Fruit fly (Drosophila melanogaster) S2 (cell line): Measurements from ENCODE around the gene Ae2.
"Not testable (repeated sequence)": the region's sequence is repeated elsewhere in the genome, so short reads cannot be mapped to it uniquely, and the experiment has no call there.

ENCODE experiments used
- CG8478 ChIP-seq: fragments of >200 bp; optimal IDR thresholded peaks from 2 replicates; lab custom pipeline; 2018
- CTCF ChIP-seq, 2 experiments: fragments of >200 bp; optimal IDR thresholded peaks; 2 replicates each; lab custom pipeline; 2018

Ae2 gene

dm6 chr3L:9797587-9797986, 34.2 kb downstream of the Ae2 start, which contains the start of gene Zasp67:
Zasp67 (minus strand) TSS chr3L:9797687.
- TF ChIP-seq CTCF (optimal IDR thresholded peaks at IDR 0.05; lab: Kevin White, UChicago), result no peak
- no peak for TF ChIP-seq CG8478 (lab: Kevin White, UChicago)

DNA sequence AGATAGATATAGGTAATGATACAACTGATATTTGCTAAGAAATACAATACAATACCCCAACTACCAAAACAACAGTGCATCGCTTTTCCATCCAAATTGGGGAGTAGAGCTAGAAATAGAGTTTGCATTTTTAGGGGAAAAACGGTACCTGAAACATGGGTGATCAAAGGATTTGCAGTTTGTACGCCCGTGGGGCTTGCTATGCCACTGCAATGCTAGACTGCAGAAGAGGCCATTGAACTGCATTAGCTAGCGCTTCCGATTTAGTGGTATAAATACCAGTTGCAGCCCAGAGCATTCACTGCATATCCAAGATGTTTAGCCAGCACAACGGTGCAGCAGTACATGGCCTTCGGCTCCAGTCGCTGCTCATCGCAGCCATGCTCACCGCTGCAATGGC, 34.8 kb downstream of the Ae2 start, which contains the start of gene Ilp1:
Gene Ilp1, plus strand, starts transcription at position 301 of the 400 bp plus-strand sequence.
- TF ChIP-seq CTCF (optimal IDR thresholded peaks at IDR 0.05; lab: Kevin White, UChicago); CG8478 (lab: Kevin White, UChicago): not testable (repeated sequence)

DNA sequence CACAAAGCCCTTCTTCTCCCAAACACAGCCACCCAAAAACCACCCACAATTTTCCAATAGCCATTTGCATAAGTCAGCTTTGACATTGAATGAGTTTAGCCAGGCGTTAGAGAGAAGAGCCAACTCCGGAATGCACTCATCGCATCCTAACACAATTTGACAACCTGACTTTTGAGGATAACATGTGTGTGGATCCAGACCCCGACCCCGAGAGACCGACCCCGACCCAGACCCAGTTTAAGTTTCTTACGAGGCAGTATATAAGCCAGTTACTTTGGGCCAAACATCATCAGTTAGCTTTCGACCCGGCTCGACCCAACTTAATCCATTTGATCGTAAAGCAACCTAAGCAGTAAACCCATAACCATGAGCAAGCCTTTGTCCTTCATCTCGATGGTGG, 36.1 kb downstream of the Ae2 start, which contains the start of gene Ilp2:
Gene Ilp2, plus strand, starts transcription at position 301 of the 400 bp plus-strand sequence.
- TF ChIP-seq CTCF (optimal IDR thresholded peaks at IDR 0.05; lab: Kevin White, UChicago), result no peak
- no peak for TF ChIP-seq CG8478 (lab: Kevin White, UChicago)

dm6 chr3L:9802020-9802419, 38.7 kb downstream of the Ae2 start, which contains the start of gene Ilp3:
Ilp3 (minus strand) TSS chr3L:9802120.
- TF ChIP-seq CG8478 (lab: Kevin White, UChicago), result no peak
- TF ChIP-seq CTCF (optimal IDR thresholded peaks at IDR 0.05; lab: Kevin White, UChicago), result no peak

DNA sequence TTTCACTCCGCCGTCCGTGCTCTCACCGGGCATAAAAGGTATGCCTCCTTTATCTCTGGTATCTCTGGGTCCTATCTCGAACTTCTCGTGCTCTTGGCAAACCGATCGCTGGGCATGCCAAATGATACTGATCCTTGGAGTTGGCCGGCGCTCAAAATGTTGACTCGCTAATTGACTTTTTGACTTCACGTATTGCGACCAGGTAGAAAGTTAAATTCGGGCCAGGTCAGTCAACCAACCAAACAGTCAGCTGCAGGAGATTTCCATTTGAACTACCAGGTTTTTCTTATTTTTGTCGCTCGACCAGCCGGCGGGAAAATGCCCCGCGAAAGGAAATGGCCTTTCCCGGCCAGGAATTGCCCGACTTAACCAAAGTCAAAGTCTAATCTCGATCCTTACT, 40.8 kb downstream of the Ae2 start, which contains the start of gene Ilp4:
Gene Ilp4, minus strand, starts transcription at position 139 of the 400 bp plus-strand sequence.
- no peak for TF ChIP-seq CG8478 (lab: Kevin White, UChicago)
- TF ChIP-seq CTCF (optimal IDR thresholded peaks at IDR 0.05; lab: Kevin White, UChicago), result no peak

DNA sequence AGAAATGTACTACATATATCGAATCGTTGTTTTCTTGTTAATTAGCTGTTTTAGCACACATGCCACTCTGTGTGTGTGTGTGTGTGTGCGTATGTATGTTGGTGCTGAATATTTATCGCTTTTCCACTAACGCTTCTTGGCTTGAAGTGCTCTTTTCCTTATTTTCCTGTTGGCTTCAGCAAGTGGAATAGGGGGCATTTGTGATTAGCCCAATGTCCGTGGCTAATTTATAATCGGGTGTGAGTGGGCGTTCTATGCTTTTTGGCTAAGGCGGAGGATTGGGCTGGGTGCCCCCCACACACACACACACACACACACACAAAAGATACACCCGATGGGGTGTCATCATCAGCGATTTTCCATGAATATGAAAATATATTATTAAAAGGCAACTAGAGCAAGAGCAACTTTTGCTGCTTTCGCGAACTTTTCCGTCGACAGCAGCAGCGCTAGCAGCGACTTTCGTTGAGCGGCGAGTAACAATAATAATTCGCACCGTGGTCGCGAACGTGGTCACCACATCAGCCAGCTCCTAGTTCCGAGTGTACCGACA, 50.1 kb downstream of the Ae2 start, which contains the start of gene CG43897:
Gene CG43897, plus strand, starts transcription at position 503 of the 553 bp plus-strand sequence.
- TF ChIP-seq CTCF (optimal IDR thresholded peaks at IDR 0.05; lab: Kevin White, UChicago) (no peak), CG8478 (lab: Kevin White, UChicago) (no peak)

DNA sequence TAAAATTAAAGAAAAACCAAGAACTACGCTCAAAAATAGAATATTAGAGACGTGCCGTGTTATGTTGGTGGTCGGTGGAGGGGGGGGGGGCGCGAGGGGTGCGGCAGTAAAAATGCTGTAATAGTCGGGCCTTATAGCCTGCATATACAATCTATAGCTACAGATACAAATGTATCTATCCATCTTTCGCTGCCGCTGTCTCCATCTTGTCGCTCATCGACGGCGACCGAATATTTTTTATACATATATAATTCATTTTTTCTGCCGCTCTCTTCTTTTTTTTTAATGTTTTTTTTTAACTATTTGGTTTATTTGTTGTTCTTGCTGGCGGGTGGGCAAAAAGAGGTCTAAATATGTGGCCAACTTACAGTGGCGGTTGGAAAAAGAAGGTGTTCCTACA, 51.3 kb downstream of the Ae2 start:
- no peak for TF ChIP-seq CG8478 (lab: Kevin White, UChicago)
- no peak for TF ChIP-seq CTCF (optimal IDR thresholded peaks at IDR 0.05; lab: Kevin White, UChicago)

DNA sequence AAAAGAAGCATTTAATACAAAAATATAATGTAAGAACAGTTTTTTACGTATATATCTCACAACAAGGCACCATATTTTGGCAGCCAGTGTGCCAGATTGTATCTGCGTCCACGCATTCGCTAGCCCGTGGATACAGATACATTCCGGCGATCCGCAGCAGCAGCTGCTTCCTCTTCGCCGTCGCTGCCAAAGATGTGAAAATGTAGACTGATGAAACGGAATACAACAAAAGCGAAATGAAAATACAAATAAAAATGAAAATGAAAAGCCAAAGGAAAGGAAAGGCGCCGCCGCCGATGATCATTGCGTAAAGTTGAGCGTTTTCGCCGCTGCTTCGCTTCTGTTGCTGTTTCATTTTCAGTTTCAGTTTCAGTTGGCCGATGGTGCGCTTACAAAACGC, 52.4 kb downstream of the Ae2 start:
- TF ChIP-seq CG8478 (lab: Kevin White, UChicago) (no peak), CTCF (optimal IDR thresholded peaks at IDR 0.05; lab: Kevin White, UChicago) (no peak)

DNA sequence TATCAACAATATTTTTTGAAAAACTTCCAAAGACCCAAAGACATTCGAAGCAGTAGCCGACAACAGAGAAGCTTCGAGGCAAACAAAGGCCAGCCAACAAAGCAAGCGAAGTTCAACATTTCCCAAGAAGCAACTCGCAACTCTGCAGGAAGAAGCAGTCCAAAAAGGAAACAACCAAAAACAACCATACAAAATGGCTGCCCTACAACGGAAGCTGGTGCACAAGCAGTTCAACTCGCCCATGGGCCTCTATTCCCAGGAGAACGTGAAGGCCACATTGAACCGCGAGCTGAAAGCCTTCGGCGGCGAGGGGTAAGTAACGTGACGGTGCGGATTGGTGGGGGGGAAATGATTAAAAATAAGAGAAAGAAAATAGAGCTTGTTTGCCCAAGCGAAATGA, 56.9 kb downstream of the Ae2 start:
- TF ChIP-seq CTCF (optimal IDR thresholded peaks at IDR 0.05; lab: Kevin White, UChicago), result no peak

DNA sequence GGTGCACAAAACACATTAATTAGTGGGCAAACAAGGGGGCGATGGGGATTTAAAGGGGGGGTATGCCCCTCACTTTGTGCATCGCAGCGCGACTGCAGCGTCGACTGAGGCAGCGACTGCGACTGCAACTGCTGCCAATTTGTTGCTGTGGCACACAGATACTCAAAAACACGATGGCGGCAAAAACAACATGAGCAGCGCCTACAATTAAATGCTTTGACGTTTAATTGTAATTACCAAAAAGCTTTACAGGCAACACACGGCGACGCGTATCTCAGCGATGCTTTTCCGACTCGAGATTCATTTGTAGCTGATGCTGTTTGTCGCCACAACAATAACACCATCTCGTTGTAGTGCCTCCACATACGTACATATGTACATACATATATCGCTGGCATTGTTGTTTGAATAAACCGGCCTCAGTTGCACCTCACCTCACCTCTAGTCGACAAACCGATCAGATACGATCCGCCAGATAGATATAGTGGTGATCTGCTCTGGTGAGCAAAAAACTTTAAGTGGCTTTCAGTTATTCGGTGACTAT, 57.9 kb downstream of the Ae2 start:
- no peak for TF ChIP-seq CTCF (optimal IDR thresholded peaks at IDR 0.05; lab: Kevin White, UChicago)
- TF ChIP-seq CG8478 (lab: Kevin White, UChicago), result no peak

DNA sequence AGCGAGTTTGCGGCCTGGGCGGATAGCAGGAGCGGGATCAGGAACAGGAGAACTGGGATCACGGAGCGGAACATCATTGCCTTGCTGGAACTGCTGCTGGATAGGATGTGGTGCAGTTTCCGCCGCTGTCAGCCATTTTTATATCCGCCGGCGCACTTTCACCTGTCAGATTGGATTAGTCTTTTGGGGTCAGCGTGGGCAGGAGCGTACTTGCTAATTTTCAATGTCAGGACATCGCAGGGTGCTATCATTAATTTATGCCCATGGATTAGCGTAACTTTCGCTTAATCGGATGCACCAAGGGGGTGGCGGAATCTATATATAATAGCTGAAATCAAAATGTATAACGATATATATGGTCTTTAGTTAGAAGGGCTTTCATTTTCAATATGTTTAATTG, 60.5 kb downstream of the Ae2 start, which contains the start of gene Ilp5:
Gene Ilp5, minus strand, starts transcription at position 101 of the 400 bp plus-strand sequence.
- TF ChIP-seq CG8478 (lab: Kevin White, UChicago), result no peak
- TF ChIP-seq CTCF (optimal IDR thresholded peaks at IDR 0.05; lab: Kevin White, UChicago), result no peak

dm6 chr3L:9824226-9824625, 60.9 kb downstream of the Ae2 start:
- TF ChIP-seq CTCF (optimal IDR thresholded peaks at IDR 0.05; lab: Kevin White, UChicago) (peak in 1 of 2 experiments; percentile 5), CG8478 (lab: Kevin White, UChicago) (no peak)

DNA sequence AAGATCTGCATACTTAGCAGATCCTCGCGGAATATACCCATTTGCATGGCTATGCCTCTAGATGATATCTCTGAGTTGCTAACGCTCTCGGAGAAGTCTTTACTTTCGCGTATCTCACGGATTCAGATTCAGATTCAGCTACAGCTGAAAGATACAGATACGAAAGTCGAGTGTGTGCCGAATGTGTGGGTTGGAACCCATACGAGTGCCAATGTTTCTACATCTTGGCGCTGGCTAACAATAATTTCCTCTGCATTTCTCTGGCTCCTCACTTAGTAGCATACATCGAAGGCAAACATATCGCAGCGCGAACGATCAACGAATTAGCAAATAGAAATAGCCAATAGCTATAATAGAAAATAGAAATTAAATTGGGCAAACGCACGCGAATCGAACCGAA, 65.8 kb downstream of the Ae2 start:
- TF ChIP-seq CG8478 (lab: Kevin White, UChicago) (no peak), CTCF (optimal IDR thresholded peaks at IDR 0.05; lab: Kevin White, UChicago) (no peak)

DNA sequence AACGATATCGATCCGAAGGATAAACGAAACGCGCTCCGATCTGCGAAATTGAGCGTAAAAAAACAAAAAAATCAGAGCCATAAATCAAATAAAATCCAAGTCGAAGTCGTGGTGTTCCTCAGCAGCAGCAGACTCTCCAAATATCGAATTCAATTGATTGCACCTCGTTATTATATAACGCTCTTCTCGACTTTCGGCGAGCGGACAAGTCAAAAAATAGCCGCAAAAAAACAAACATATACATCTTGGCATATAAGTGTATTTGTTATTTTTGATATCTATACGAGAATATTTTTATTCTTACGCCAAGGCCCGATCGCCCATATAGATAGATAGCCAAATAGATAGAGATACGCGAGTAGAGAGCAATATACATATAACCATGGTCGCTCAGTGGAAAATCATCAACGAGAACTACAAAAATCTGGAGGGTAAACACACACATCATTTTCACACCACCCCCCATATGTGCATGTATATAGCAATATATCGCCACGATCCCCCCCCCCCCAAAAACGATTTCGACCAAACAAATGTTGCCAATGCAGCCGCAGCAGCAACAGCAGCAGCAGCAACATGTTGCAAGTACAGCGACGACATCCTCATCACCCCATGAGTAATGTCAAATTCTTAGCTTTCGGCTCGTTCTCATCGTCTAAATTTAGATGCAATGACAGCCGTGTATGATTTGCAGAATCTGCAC, 66.4 kb downstream of the Ae2 start:
- TF ChIP-seq CTCF (optimal IDR thresholded peaks at IDR 0.05; lab: Kevin White, UChicago) (no peak), CG8478 (lab: Kevin White, UChicago) (no peak)

- no peak for TF ChIP-seq CTCF (optimal IDR thresholded peaks at IDR 0.05; lab: Kevin White, UChicago)
- no peak for TF ChIP-seq CG8478 (lab: Kevin White, UChicago)
Measured at dm6 chr3L:9832125-9832524, 68.8 kb downstream of the Ae2 start.
